Worm (Caenorhabditis elegans): ENCODE data around the gene W03A5.2.

ce11 chrIII:5375001-5375532 lies 30.8 kb upstream of the W03A5.2 start:
- 0 out of 2 replicates have a peak, but pooled peaks have one; percentile 7 for TF ChIP-seq T26A8.4 (GFP tag; IDR thresholded peaks at IDR 0.05)
- TF ChIP-seq nhr-28 (tag; optimal IDR thresholded peaks at IDR 0.05): no peak
- TF ChIP-seq nhr-11 (tag; optimal IDR thresholded peaks at IDR 0.05): no peak
- no peak for TF ChIP-seq Y75B8A.6 (GFP tag; IDR thresholded peaks at IDR 0.05)
- TF ChIP-seq F37D6.2 (tag; optimal IDR thresholded peaks at IDR 0.05): no peak
- no peak for TF ChIP-seq D1046.2 (GFP tag; IDR thresholded peaks at IDR 0.05)
- TF ChIP-seq hlh-30 (tag; optimal IDR thresholded peaks at IDR 0.05; ENCODE audit: insufficient read depth): peak; percentile 10
- no peak for TF ChIP-seq mep-1 (tag; optimal IDR thresholded peaks at IDR 0.05)
- TF ChIP-seq unc-62 (GFP tag; optimal IDR thresholded peaks at IDR 0.05 in 1 of 2): peak in 1 of 2 experiments; percentile 79
- no peak for TF ChIP-seq unc-62 (tag; optimal IDR thresholded peaks at IDR 0.05)
